Fruit fly (Drosophila melanogaster) S2 (cell line): ENCODE data around the gene CG33969.

Source experiments
- CG8478 ChIP-seq: fragments of >200 bp; optimal IDR thresholded peaks from 2 replicates; lab custom pipeline; 2018
- CTCF ChIP-seq, 2 experiments: fragments of >200 bp; optimal IDR thresholded peaks; 2 replicates each; lab custom pipeline; 2018

DNA sequence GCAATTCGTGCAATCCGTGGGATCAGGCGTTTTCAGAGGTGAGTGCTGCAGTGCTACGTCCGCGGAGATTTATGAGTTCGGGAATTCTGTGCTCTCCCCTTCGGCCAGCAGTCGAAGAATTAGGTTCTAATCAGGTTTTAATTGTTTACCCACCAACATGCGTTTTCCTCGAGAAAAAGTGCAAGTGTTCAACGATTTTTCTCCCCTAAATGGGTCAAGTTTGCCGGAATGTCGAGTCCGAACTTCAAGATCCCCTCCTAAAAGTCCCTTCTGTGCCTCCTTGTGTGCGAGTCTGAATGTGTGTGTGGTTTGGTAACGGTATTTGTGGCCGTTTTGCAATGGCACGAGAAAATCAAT is 16.8 kb downstream of the CG33969 start:
- TF ChIP-seq CG8478 (lab: Kevin White, UChicago), result no peak
- TF ChIP-seq CTCF (optimal IDR thresholded peaks at IDR 0.05; lab: Kevin White, UChicago), result no peak
